Worm (Caenorhabditis elegans) whole organism, L3 larva: ENCODE results near the gene R155.5.

Experiments
- ZK546.5 ChIP-seq: sonication (generic microtip); optimal IDR thresholded peaks from 2 replicates; lab custom pipeline; 2017; ENCODE audit warnings: missing biosample characterization, missing genetic modification characterization
- ama-1 ChIP-seq: fragments of 150-350 bp; optimal IDR thresholded peaks from 2 replicates; lab custom pipeline; 2018
- egl-5 ChIP-seq: fragments of 150-350 bp; optimal IDR thresholded peaks from 2 replicates; lab custom pipeline; 2017; ENCODE audit warnings: missing biosample characterization, missing genetic modification reagents, missing genetic modification characterization, inconsistent platforms
- nhr-11 ChIP-seq: fragments of 150-350 bp; optimal IDR thresholded peaks from 2 replicates; lab custom pipeline; 2014; ENCODE audit warnings: missing biosample characterization, missing genetic modification characterization
- nhr-237 ChIP-seq: fragments of 150-350 bp; optimal IDR thresholded peaks from 2 replicates; lab custom pipeline; 2014; ENCODE audit warnings: missing biosample characterization, missing genetic modification characterization
- nhr-25 ChIP-seq: sonication (generic microtip); optimal IDR thresholded peaks from 2 replicates; lab custom pipeline; 2017; ENCODE audit warnings: missing biosample characterization, missing genetic modification characterization
- skn-1 ChIP-seq: fragments of 150-350 bp; optimal IDR thresholded peaks from 2 replicates; lab custom pipeline; 2014; ENCODE audit warnings: missing biosample characterization, missing genetic modification characterization
- unc-62 ChIP-seq: fragments of 150-350 bp; sonication (generic microtip); optimal IDR thresholded peaks from 4 replicates; lab custom pipeline; 2014; ENCODE audit warnings: missing biosample characterization, missing genetic modification reagents, missing genetic modification characterization

DNA sequence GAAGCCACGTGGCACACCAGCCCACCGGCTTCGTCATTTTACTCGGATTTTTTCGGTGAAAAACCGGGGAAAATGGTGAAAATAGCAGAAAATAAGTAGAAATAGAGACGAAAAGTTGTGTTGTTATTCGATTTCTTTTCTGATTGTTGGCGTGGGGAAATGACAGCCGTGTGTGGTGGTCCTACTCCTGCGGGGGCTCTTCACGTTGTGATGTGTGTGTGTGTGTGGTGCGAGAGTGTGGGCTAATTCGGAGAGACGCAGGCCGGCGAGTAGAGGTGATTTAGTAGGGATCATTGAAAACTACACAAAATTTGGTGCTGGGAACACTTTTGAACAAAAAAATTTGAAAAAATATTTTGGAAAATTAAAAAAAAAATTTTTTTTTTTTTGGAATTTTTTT is 26.8 kb downstream of the R155.5 start, which contains the start of gene F53A3.1:
- TF ChIP-seq nhr-25 (tag; lab: Kevin White, UChicago) (no peak), ZK546.5 (tag; lab: Kevin White, UChicago) (no peak), unc-62 (GFP tag; lab: Kevin White, UChicago) (no peak), skn-1 (no peak), nhr-237 (tag; lab: Kevin White, UChicago) (no peak), nhr-11 (no peak), egl-5 (tag; lab: Kevin White, UChicago) (no peak), ama-1 (no peak)
